Fruit fly (Drosophila melanogaster): ENCODE measurements around the gene Pgk.
A peak's percentile ranks its signal among the peaks of the same experiment; 100 is the strongest.

Pgk gene

dm6 chr2L:2765659-2766373 is 12.9 kb upstream of the Pgk start, which contains the start of the genes Snx21 and aph-1 (continued):
- no peak for TF ChIP-seq CG14965 (GFP tag; optimal IDR thresholded peaks at IDR 0.05; ENCODE audit: borderline replicate concordance)
- peak; percentile 77 for TF ChIP-seq CG14667 (GFP tag; IDR thresholded peaks at IDR 0.05)
- TF ChIP-seq CG9797 (GFP tag; optimal IDR thresholded peaks at IDR 0.05): peak; percentile 13
- peak; percentile 48 for TF ChIP-seq Nf-YA (GFP tag; IDR thresholded peaks at IDR 0.05)
- peak; percentile 77 for TF ChIP-seq Ets97D (GFP tag; optimal IDR thresholded peaks at IDR 0.05)
- peak; percentile 77 for TF ChIP-seq CG8290 (GFP tag; optimal IDR thresholded peaks at IDR 0.05)
- TF ChIP-seq CG8290 (tag; optimal IDR thresholded peaks at IDR 0.05): peak; percentile 26 to 61
- peak; percentile 94 for TF ChIP-seq mam (GFP tag; optimal IDR thresholded peaks at IDR 0.05)
- TF ChIP-seq CG7745 (tag; optimal IDR thresholded peaks at IDR 0.05): no peak
- peak; percentile 93 for TF ChIP-seq Dip3 (GFP tag; optimal IDR thresholded peaks at IDR 0.05)
- no peak for TF ChIP-seq CkIIα-i1 (GFP tag; IDR thresholded peaks at IDR 0.05)
- peak; percentile 88 for TF ChIP-seq CG10654 (GFP tag; optimal IDR thresholded peaks at IDR 0.05)
- TF ChIP-seq ttk (GFP tag; IDR thresholded peaks at IDR 0.05): peak; percentile 74
- peak; percentile 93 for TF ChIP-seq CG18599 (GFP tag; optimal IDR thresholded peaks at IDR 0.05)
- peak; percentile 91 for TF ChIP-seq Max (GFP tag; optimal IDR thresholded peaks at IDR 0.05)
- TF ChIP-seq CG16813 (GFP tag; IDR thresholded peaks at IDR 0.05; ENCODE audit: partially characterized antibody): peak; percentile 18; the same call in 1 of the 3 replicates
- peak; percentile 93 for TF ChIP-seq phol (tag; optimal IDR thresholded peaks at IDR 0.05)
- TF ChIP-seq D19A (tag; optimal IDR thresholded peaks at IDR 0.05): peak; percentile 100
- TF ChIP-seq CG9932 (GFP tag; IDR thresholded peaks at IDR 0.05): peak; percentile 90
- TF ChIP-seq CG4854 (GFP tag; optimal IDR thresholded peaks at IDR 0.05): peak; percentile 72
- TF ChIP-seq pan (optimal IDR thresholded peaks at IDR 0.05): no peak
- peak in 1 of 2 experiments; percentile 88 for TF ChIP-seq pan (GFP tag; optimal IDR thresholded peaks at IDR 0.05 in 1 of 2, IDR thresholded peaks at IDR 0.05 in 1 of 2)
- peak; percentile 82 for TF ChIP-seq her (GFP tag; optimal IDR thresholded peaks at IDR 0.05)
- peak; percentile 89 for TF ChIP-seq CG9437 (GFP tag; optimal IDR thresholded peaks at IDR 0.05)
- peak; percentile 93 for TF ChIP-seq CG3281 (GFP tag; optimal IDR thresholded peaks at IDR 0.05)
- TF ChIP-seq zen2 (GFP tag; IDR thresholded peaks at IDR 0.05; ENCODE audit: partially characterized antibody): no peak
- TF ChIP-seq Lim3 (GFP tag; IDR thresholded peaks at IDR 0.05): 0 out of 2 replicates have a peak, but pooled peaks have one; percentile 58
- 0 out of 2 replicates have a peak, but pooled peaks have one; percentile 18 for TF ChIP-seq aop (GFP tag; IDR thresholded peaks at IDR 0.05)
- no peak for TF ChIP-seq nerfin-2 (GFP tag; IDR thresholded peaks at IDR 0.05; ENCODE audit: partially characterized antibody)
- peak; percentile 79 for TF ChIP-seq Bteb2 (GFP tag; optimal IDR thresholded peaks at IDR 0.05)
- peak in 1 of 3 experiments; percentile 71 for TF ChIP-seq Stat92E (GFP tag; optimal IDR thresholded peaks at IDR 0.05)
- peak; percentile 50 for TF ChIP-seq MTF-1 (GFP tag; optimal IDR thresholded peaks at IDR 0.05; ENCODE audit: borderline replicate concordance)
- peak; percentile 39; the same call in 1 of the 2 replicates for TF ChIP-seq Dip2 (GFP tag; IDR thresholded peaks at IDR 0.05)
- peak; percentile 94 for TF ChIP-seq Oli (tag; optimal IDR thresholded peaks at IDR 0.05)
- peak; percentile 77 for TF ChIP-seq CG14050 (GFP tag; IDR thresholded peaks at IDR 0.05)
- peak; percentile 81 for TF ChIP-seq HLH3B (GFP tag; IDR thresholded peaks at IDR 0.05)
- TF ChIP-seq pum (GFP tag; optimal IDR thresholded peaks at IDR 0.05): peak; percentile 92
- TF ChIP-seq sim (GFP tag; IDR thresholded peaks at IDR 0.05): peak; percentile 62; the same call in 1 of the 2 replicates
- peak; percentile 99 for TF ChIP-seq CG10274 (GFP tag; optimal IDR thresholded peaks at IDR 0.05)
- peak; percentile 54 for TF ChIP-seq CG12236 (GFP tag; optimal IDR thresholded peaks at IDR 0.05)
- TF ChIP-seq grau (tag; optimal IDR thresholded peaks at IDR 0.05): peak; percentile 93
- TF ChIP-seq CG17912 (GFP tag; optimal IDR thresholded peaks at IDR 0.05): peak; percentile 77
- TF ChIP-seq Xbp1 (GFP tag; optimal IDR thresholded peaks at IDR 0.05): peak; percentile 92
- TF ChIP-seq kay (GFP tag; optimal IDR thresholded peaks at IDR 0.05): peak; percentile 92
- TF ChIP-seq shn (GFP tag; optimal IDR thresholded peaks at IDR 0.05): peak; percentile 93
- TF ChIP-seq gem (tag; optimal IDR thresholded peaks at IDR 0.05): peak; percentile 97
- TF ChIP-seq fd102C (GFP tag; optimal IDR thresholded peaks at IDR 0.05): peak; percentile 28
- TF ChIP-seq Nf-YB (GFP tag; optimal IDR thresholded peaks at IDR 0.05): peak; percentile 78
- peak; percentile 84 for TF ChIP-seq Rx (GFP tag; IDR thresholded peaks at IDR 0.05)
